Fruit fly (Drosophila melanogaster): ENCODE measurements around the gene Zip88E.

Zip88E gene

dm6 chr3R:15262710-15263672, 5.5 kb upstream of the Zip88E start, which contains the start of the genes eIF2gamma and Set:
Gene eIF2gamma (minus strand): TSS chr3R:15263458.
Gene Set (plus strand): TSS chr3R:15263552.
- TF ChIP-seq CG8478 (optimal IDR thresholded peaks at IDR 0.05), result no peak
- no peak for TF ChIP-seq CTCF (optimal IDR thresholded peaks at IDR 0.05)

- TF ChIP-seq CG8478 (optimal IDR thresholded peaks at IDR 0.05) (no peak), CTCF (optimal IDR thresholded peaks at IDR 0.05) (no peak)
Observed at dm6 chr3R:15263946-15264345, 4.5 kb upstream of the Zip88E start.

- TF ChIP-seq CG8478 (optimal IDR thresholded peaks at IDR 0.05), result no peak
- peak in 1 of 2 experiments; percentile 45 for TF ChIP-seq CTCF (optimal IDR thresholded peaks at IDR 0.05)
Observed at dm6 chr3R:15265406-15266040, 2.9 kb upstream of the Zip88E start, which contains the start of gene ATPsynO. Gene ATPsynO (plus strand): TSS chr3R:15265591.

- TF ChIP-seq CG8478 (optimal IDR thresholded peaks at IDR 0.05) (no peak), CTCF (optimal IDR thresholded peaks at IDR 0.05) (no peak)
Observed at dm6 chr3R:15268856-15269255, 394 bp downstream of the Zip88E start.

dm6 chr3R:15275158-15275623, 6.7 kb downstream of the Zip88E start, which contains the start of the genes Cp190 and CG4338:
Gene Cp190 (minus strand): TSS chr3R:15275241.
Gene CG4338 (plus strand): TSS chr3R:15275522.
- TF ChIP-seq CTCF (optimal IDR thresholded peaks at IDR 0.05) (no peak), CG8478 (optimal IDR thresholded peaks at IDR 0.05) (no peak)

- TF ChIP-seq CG8478 (optimal IDR thresholded peaks at IDR 0.05) (no peak), CTCF (optimal IDR thresholded peaks at IDR 0.05) (no peak)
Observed at dm6 chr3R:15277926-15278869, 9.7 kb downstream of the Zip88E start, which contains the start of the genes MRG15 and Tm1. Gene MRG15 (minus strand): TSS chr3R:15278109. Gene Tm1 (plus strand): TSS chr3R:15278220.

dm6 chr3R:15280619-15281334, 12.3 kb downstream of the Zip88E start:
- TF ChIP-seq CTCF (optimal IDR thresholded peaks at IDR 0.05) (no peak), CG8478 (optimal IDR thresholded peaks at IDR 0.05) (no peak)

- no peak for TF ChIP-seq CTCF (optimal IDR thresholded peaks at IDR 0.05)
- no peak for TF ChIP-seq CG8478 (optimal IDR thresholded peaks at IDR 0.05)
Observed at dm6 chr3R:15281335-15281963, 13.0 kb downstream of the Zip88E start.

- TF ChIP-seq CTCF (optimal IDR thresholded peaks at IDR 0.05) (no peak), CG8478 (optimal IDR thresholded peaks at IDR 0.05) (no peak)
Observed at dm6 chr3R:15282326-15282725, 13.9 kb downstream of the Zip88E start.

dm6 chr3R:15282982-15283809, 14.7 kb downstream of the Zip88E start:
- no peak for TF ChIP-seq CTCF (optimal IDR thresholded peaks at IDR 0.05)
- no peak for TF ChIP-seq CG8478 (optimal IDR thresholded peaks at IDR 0.05)

dm6 chr3R:15286024-15286692, 17.7 kb downstream of the Zip88E start:
- TF ChIP-seq CG8478 (optimal IDR thresholded peaks at IDR 0.05) (no peak), CTCF (optimal IDR thresholded peaks at IDR 0.05) (peak in 1 of 2 experiments; percentile 32)

dm6 chr3R:15286693-15287041, 18.2 kb downstream of the Zip88E start:
- no peak for TF ChIP-seq CG8478 (optimal IDR thresholded peaks at IDR 0.05)
- no peak for TF ChIP-seq CTCF (optimal IDR thresholded peaks at IDR 0.05)

Data from S2 (cell line).